Fruit fly (Drosophila melanogaster) S2 (cell line): Measurements from ENCODE around the gene CG11741.

Source experiments
- CG8478 ChIP-seq: fragments of >200 bp; optimal IDR thresholded peaks from 2 replicates; lab custom pipeline; 2018
- CTCF ChIP-seq, 2 experiments: fragments of >200 bp; optimal IDR thresholded peaks; 2 replicates each; lab custom pipeline; 2018

CG11741 gene

DNA sequence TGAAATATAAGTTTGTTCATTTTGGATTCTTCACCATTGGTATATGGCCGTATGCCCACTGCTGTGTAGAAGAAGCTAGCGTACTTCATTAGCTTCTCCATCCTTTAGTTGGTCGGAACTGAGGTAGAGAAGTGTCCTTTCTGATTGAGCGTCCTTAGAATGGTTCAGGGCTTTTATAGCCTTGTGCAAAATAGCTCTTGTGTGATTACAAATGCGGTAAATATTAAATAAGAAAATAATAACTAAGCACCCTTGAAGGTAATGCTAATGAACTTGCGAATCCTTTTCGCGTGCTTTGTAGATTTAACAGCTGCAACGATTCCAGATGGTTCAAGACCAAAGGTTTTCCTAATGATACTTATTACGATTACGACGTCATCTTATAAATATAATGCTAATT lies 17.4 kb downstream of the CG11741 start, which contains the start of gene Or85b:
TSS of gene Or85b (minus strand) at position 101 of the 400 bp plus-strand sequence.
- TF ChIP-seq CTCF (optimal IDR thresholded peaks at IDR 0.05; lab: Kevin White, UChicago) (no peak), CG8478 (lab: Kevin White, UChicago) (no peak)

DNA sequence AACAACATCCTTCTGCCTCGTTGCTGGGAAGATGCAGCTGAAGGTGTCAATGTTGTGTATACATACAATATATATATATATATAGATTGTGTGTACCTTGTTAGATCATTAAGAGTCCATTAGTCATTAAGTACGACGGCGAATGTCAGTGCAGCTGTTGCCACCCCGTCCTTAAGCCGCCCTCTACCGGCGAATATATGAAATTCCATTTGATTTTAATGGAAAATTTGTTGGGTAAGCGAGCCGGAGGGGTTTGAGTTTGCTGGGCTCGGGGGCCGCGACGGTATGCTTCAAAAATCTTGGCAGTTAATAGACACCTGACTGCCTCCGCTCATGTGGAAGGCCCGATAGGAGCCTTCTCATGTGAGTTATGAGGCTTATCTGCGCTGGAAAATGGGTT lies 44.1 kb downstream of the CG11741 start:
- TF ChIP-seq CG8478 (lab: Kevin White, UChicago), result no peak
- peak; percentile 47 to 53 for TF ChIP-seq CTCF (optimal IDR thresholded peaks at IDR 0.05; lab: Kevin White, UChicago)

dm6 chr3R:8482881-8483280 lies 45.8 kb downstream of the CG11741 start:
- TF ChIP-seq CG8478 (lab: Kevin White, UChicago) (no peak), CTCF (optimal IDR thresholded peaks at IDR 0.05; lab: Kevin White, UChicago) (no peak)
